Fruit fly (Drosophila melanogaster) whole organism, embryonic: ENCODE measurements around the gene be.

Experiments used
- ATbp ChIP-seq: fragments of 200-800 bp; sonication (Bioruptor generic); optimal IDR thresholded peaks from 2 replicates; lab custom pipeline; 2017; ENCODE audit warnings: missing biosample characterization, mild to moderate bottlenecking, missing genetic modification characterization, missing genetic modification reagents
- Atf3 ChIP-seq: fragments of 200-800 bp; sonication (Bioruptor generic); optimal IDR thresholded peaks from 3 replicates; lab custom pipeline; 2016; ENCODE audit warnings: missing biosample characterization, missing genetic modification characterization
- BtbVII ChIP-seq: fragments of 200-800 bp; sonication (Bioruptor generic); optimal IDR thresholded peaks from 3 replicates; lab custom pipeline; 2017; ENCODE audit warnings: missing biosample characterization, mild to moderate bottlenecking, missing genetic modification characterization
- CG1024 ChIP-seq: fragments of 200-800 bp; sonication (Bioruptor generic); IDR thresholded peaks from 2 replicates; pipeline ENCODE4 v1.3.6; 2022; ENCODE audit warnings: missing biosample characterization, missing genetic modification characterization
- CG12155 ChIP-seq: fragments of 200-800 bp; sonication (Bioruptor generic); optimal IDR thresholded peaks from 3 replicates; lab custom pipeline; 2016; ENCODE audit warnings: missing biosample characterization, missing genetic modification characterization
- CG12391 ChIP-seq: fragments of 200-800 bp; sonication (Bioruptor generic); optimal IDR thresholded peaks from 3 replicates; lab custom pipeline; 2018; ENCODE audit warnings: missing biosample characterization, mild to moderate bottlenecking, missing genetic modification characterization, moderate library complexity
- CG12659 ChIP-seq: fragments of 200-800 bp; sonication (Bioruptor generic); optimal IDR thresholded peaks from 3 replicates; lab custom pipeline; 2017; ENCODE audit warnings: mild to moderate bottlenecking, missing biosample characterization, missing genetic modification reagents, missing genetic modification characterization
- CG12744 ChIP-seq: fragments of 200-800 bp; sonication (Bioruptor generic); optimal IDR thresholded peaks from 2 replicates; lab custom pipeline; 2016; ENCODE audit warnings: missing biosample characterization, missing genetic modification characterization
- CG13123 ChIP-seq: fragments of 200-800 bp; sonication (Bioruptor generic); optimal IDR thresholded peaks from 2 replicates; lab custom pipeline; 2016; ENCODE audit warnings: missing biosample characterization, missing genetic modification characterization
- CG15514 ChIP-seq: fragments of 200-800 bp; sonication (Bioruptor generic); optimal IDR thresholded peaks from 3 replicates; lab custom pipeline; 2017; ENCODE audit warnings: missing biosample characterization, missing genetic modification characterization, mild to moderate bottlenecking, moderate library complexity, missing genetic modification reagents
- CG2129 ChIP-seq: fragments of 200-800 bp; sonication (Bioruptor generic); IDR thresholded peaks from 2 replicates; pipeline ENCODE4 v1.3.6; 2022; ENCODE audit warnings: missing biosample characterization, missing genetic modification characterization; ENCODE audit not compliant: partially characterized antibody
- CG3065 ChIP-seq: fragments of 200-800 bp; sonication (Bioruptor generic); optimal IDR thresholded peaks from 2 replicates; lab custom pipeline; 2016; ENCODE audit warnings: missing biosample characterization, missing genetic modification characterization
- CG34422 ChIP-seq: fragments of 200-800 bp; sonication (Bioruptor generic); IDR thresholded peaks from 3 replicates; pipeline ENCODE4 v1.3.6; 2022; ENCODE audit warnings: missing biosample characterization, missing genetic modification characterization
- CG5245 ChIP-seq: fragments of 200-800 bp; sonication (Bioruptor generic); optimal IDR thresholded peaks from 3 replicates; lab custom pipeline; 2016; ENCODE audit warnings: missing biosample characterization, missing genetic modification characterization
- CG7357 ChIP-seq: fragments of 200-800 bp; sonication (Bioruptor generic); IDR thresholded peaks from 3 replicates; pipeline ENCODE4 v1.3.6; 2022; ENCODE audit warnings: missing biosample characterization, missing genetic modification characterization
- CG8089 ChIP-seq: fragments of 200-800 bp; sonication (Bioruptor generic); optimal IDR thresholded peaks from 3 replicates; lab custom pipeline; 2016; ENCODE audit warnings: missing biosample characterization, missing genetic modification characterization
- CG8944 ChIP-seq: fragments of 200-800 bp; sonication (Bioruptor generic); optimal IDR thresholded peaks from 3 replicates; lab custom pipeline; 2016; ENCODE audit warnings: missing biosample characterization, missing genetic modification characterization
- Deaf1 ChIP-seq: fragments of 200-800 bp; optimal IDR thresholded peaks from 3 replicates; lab custom pipeline; 2019; ENCODE audit warnings: missing biosample characterization, mild to moderate bottlenecking, missing genetic modification characterization, moderate library complexity
- Dfd ChIP-seq, 2 experiments: fragments of >200 bp; optimal IDR thresholded peaks; 2 replicates each; lab custom pipeline; 2017; ENCODE audit warnings: missing biosample characterization in 2 of 2, missing genetic modification characterization in 2 of 2
- Doc3 ChIP-seq: fragments of 200-800 bp; sonication (Bioruptor generic); IDR thresholded peaks from 3 replicates; pipeline ENCODE4 v1.3.6; 2022; ENCODE audit warnings: missing biosample characterization, missing genetic modification characterization; ENCODE audit not compliant: partially characterized antibody
- Fer3 ChIP-seq: fragments of 200-800 bp; sonication (Bioruptor generic); optimal IDR thresholded peaks from 2 replicates; lab custom pipeline; 2018; ENCODE audit warnings: missing biosample characterization, mild to moderate bottlenecking, missing genetic modification characterization, moderate library complexity
- Hr3 ChIP-seq: fragments of 200-800 bp; sonication (Bioruptor generic); optimal IDR thresholded peaks from 3 replicates; lab custom pipeline; 2016; ENCODE audit warnings: missing biosample characterization, missing genetic modification characterization
- Mrtf ChIP-seq: fragments of 200-800 bp; sonication (Bioruptor generic); IDR thresholded peaks from 3 replicates; pipeline ENCODE4 v1.3.6; 2022; ENCODE audit warnings: missing biosample characterization, missing genetic modification characterization
- Myb ChIP-seq: fragments of 200-800 bp; sonication (Bioruptor generic); optimal IDR thresholded peaks from 2 replicates; lab custom pipeline; 2016; ENCODE audit warnings: missing biosample characterization, missing genetic modification characterization
- NC2β ChIP-seq: fragments of 200-800 bp; sonication (Bioruptor generic); optimal IDR thresholded peaks from 2 replicates; lab custom pipeline; 2016; ENCODE audit warnings: missing biosample characterization, missing genetic modification characterization
- NFAT ChIP-seq: fragments of 200-800 bp; sonication (Bioruptor generic); IDR thresholded peaks from 2 replicates; pipeline ENCODE4 v1.3.6; 2022; ENCODE audit warnings: missing biosample characterization, missing genetic modification characterization
- Neu2 ChIP-seq: fragments of 200-800 bp; sonication (Bioruptor generic); optimal IDR thresholded peaks from 3 replicates; lab custom pipeline; 2016; ENCODE audit warnings: missing biosample characterization, missing genetic modification characterization, borderline replicate concordance
- NfI ChIP-seq: fragments of 200-800 bp; sonication (Bioruptor generic); optimal IDR thresholded peaks from 3 replicates; lab custom pipeline; 2018; ENCODE audit warnings: missing biosample characterization, mild to moderate bottlenecking, missing genetic modification characterization, moderate library complexity
- Oli ChIP-seq: fragments of 200-800 bp; sonication (Bioruptor generic); optimal IDR thresholded peaks from 2 replicates; lab custom pipeline; 2018; ENCODE audit warnings: missing biosample characterization, mild to moderate bottlenecking, missing genetic modification characterization, moderate library complexity
- Ssrp ChIP-seq: fragments of 200-800 bp; sonication (Bioruptor generic); optimal IDR thresholded peaks from 2 replicates; lab custom pipeline; 2018; ENCODE audit warnings: missing biosample characterization, mild to moderate bottlenecking, missing genetic modification characterization, moderate library complexity
- Xrp1 ChIP-seq: fragments of 200-800 bp; sonication (Bioruptor generic); IDR thresholded peaks from 2 replicates; pipeline ENCODE4 v1.3.6; 2022; ENCODE audit warnings: missing biosample characterization, missing genetic modification characterization
- abd-A ChIP-seq: fragments of 200-800 bp; sonication (Bioruptor generic); optimal IDR thresholded peaks from 3 replicates; lab custom pipeline; 2019; ENCODE audit warnings: missing biosample characterization, mild to moderate bottlenecking, missing genetic modification characterization, moderate library complexity
- caup ChIP-seq: fragments of 200-800 bp; sonication (Bioruptor generic); optimal IDR thresholded peaks from 3 replicates; lab custom pipeline; 2017; ENCODE audit warnings: missing biosample characterization, mild to moderate bottlenecking, missing genetic modification characterization, moderate library complexity; ENCODE audit not compliant: severe bottlenecking
- crc ChIP-seq: fragments of 200-800 bp; sonication (Bioruptor generic); optimal IDR thresholded peaks from 2 replicates; lab custom pipeline; 2016; ENCODE audit warnings: missing biosample characterization, missing genetic modification characterization
- eve ChIP-seq, 2 experiments: fragments of >200 bp; optimal IDR thresholded peaks; 2 replicates each; lab custom pipeline; 2017; ENCODE audit warnings: missing biosample characterization in 2 of 2, missing genetic modification characterization in 2 of 2
- gce ChIP-seq: fragments of 200-800 bp; sonication (Bioruptor generic); IDR thresholded peaks from 3 replicates; pipeline ENCODE4 v1.3.6; 2022; ENCODE audit warnings: missing biosample characterization, missing genetic modification characterization
- jing ChIP-seq: fragments of 200-800 bp; sonication (Bioruptor generic); optimal IDR thresholded peaks from 2 replicates; lab custom pipeline; 2018; ENCODE audit warnings: missing biosample characterization, mild to moderate bottlenecking, missing genetic modification characterization
- kni ChIP-seq: fragments of 200-800 bp; sonication (Bioruptor generic); optimal IDR thresholded peaks from 3 replicates; lab custom pipeline; 2017; ENCODE audit warnings: mild to moderate bottlenecking, missing biosample characterization, missing genetic modification reagents, missing genetic modification characterization
- lab ChIP-seq: fragments of 200-800 bp; sonication (Bioruptor generic); optimal IDR thresholded peaks from 3 replicates; lab custom pipeline; 2017; ENCODE audit warnings: missing biosample characterization, missing genetic modification characterization, mild to moderate bottlenecking, moderate library complexity, missing genetic modification reagents
- pan ChIP-seq, 4 experiments: fragments of >200 bp in 3 of 4; fragments of 200-800 bp in 1 of 4; sonication (Bioruptor generic) in 1 of 4; optimal IDR thresholded peaks in 3 of 4; IDR thresholded peaks in 1 of 4; 2 replicates each; pipeline versions ENCODE4 v1.3.6 to Lab custom; 2017 to 2022; ENCODE audit warnings: missing biosample characterization in 2 of 4, missing genetic modification characterization in 2 of 4, mixed read lengths in 1 of 4
- pfk ChIP-seq: fragments of 200-800 bp; sonication (Bioruptor generic); optimal IDR thresholded peaks from 2 replicates; lab custom pipeline; 2018; ENCODE audit warnings: missing biosample characterization, mild to moderate bottlenecking, missing genetic modification characterization, moderate library complexity
- psq ChIP-seq: fragments of 200-800 bp; sonication (Bioruptor generic); optimal IDR thresholded peaks from 2 replicates; lab custom pipeline; 2017; ENCODE audit warnings: missing biosample characterization, missing genetic modification characterization
- pzg ChIP-seq: fragments of 200-800 bp; sonication (Bioruptor generic); optimal IDR thresholded peaks from 3 replicates; lab custom pipeline; 2018; ENCODE audit warnings: missing biosample characterization, mild to moderate bottlenecking, missing genetic modification characterization, moderate library complexity
- sr ChIP-seq: fragments of 200-800 bp; sonication (Bioruptor generic); IDR thresholded peaks from 3 replicates; pipeline ENCODE4 v1.3.6; 2022; ENCODE audit warnings: missing biosample characterization, missing genetic modification characterization
- tap ChIP-seq: fragments of 200-800 bp; optimal IDR thresholded peaks from 3 replicates; lab custom pipeline; 2019; ENCODE audit warnings: missing biosample characterization, mild to moderate bottlenecking, missing genetic modification characterization, moderate library complexity
- toy ChIP-seq: fragments of 200-800 bp; sonication (Bioruptor generic); IDR thresholded peaks from 2 replicates; pipeline ENCODE4 v1.3.6; 2022; ENCODE audit warnings: missing biosample characterization, missing genetic modification characterization
- unc-4 ChIP-seq: fragments of 200-800 bp; sonication (Bioruptor generic); IDR thresholded peaks from 2 replicates; pipeline ENCODE4 v1.3.6; 2022; ENCODE audit warnings: missing biosample characterization, missing genetic modification characterization; ENCODE audit not compliant: partially characterized antibody

Gene be

DNA sequence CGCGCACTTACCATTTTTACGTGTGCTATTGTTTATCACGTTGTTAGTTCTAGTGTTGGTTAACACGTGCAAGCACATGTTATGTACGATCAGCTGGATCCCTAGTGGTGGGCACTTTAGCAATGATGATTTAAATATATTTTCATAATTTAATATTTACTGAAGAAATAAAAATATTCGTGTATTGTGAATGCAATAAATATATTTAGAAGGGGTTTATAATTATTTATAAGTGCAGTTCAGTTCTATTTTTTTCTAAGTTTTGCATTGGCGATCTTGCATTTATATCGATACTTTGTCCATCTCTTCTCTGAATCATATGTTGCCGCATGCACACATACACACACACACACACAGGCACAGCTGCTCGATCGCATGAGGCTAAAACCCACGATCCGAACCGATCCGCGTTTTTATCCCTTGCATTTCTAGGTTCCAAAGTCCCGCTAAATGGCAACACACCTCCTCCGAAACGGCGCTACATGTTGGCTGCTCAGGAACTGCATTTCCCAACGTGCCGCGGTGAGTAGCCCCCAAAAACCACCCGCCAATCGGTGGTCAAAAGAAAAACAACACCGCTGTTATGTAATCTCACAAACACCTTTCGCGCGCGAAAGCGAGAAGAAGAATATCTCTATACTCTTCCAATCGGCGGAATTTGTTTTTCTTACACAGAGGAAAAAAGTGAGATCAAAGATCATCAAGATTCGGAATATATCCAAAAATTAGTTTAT lies 61.7 kb downstream of the be start, which contains the start of the genes CG15027 and Dbct (continued):
- TF ChIP-seq CG12744 (GFP tag; lab: Kevin White, UChicago) (no peak), CG5245 (peak; percentile 16), crc (GFP tag; lab: Kevin White, UChicago) (no peak), BtbVII (GFP tag; lab: Kevin White, UChicago) (no peak), Xrp1 (GFP tag; lab: Robert Waterston, UW) (peak; percentile 83), Neu2 (GFP tag; lab: Kevin White, UChicago) (no peak), unc-4 (GFP tag; lab: Robert Waterston, UW) (peak; percentile 69), CG2129 (GFP tag; lab: Robert Waterston, UW) (peak; percentile 67), Myb (GFP tag; lab: Kevin White, UChicago) (no peak), abd-A (tag; lab: Kevin White, UChicago) (peak; percentile 36), NfI (GFP tag; lab: Kevin White, UChicago) (peak; percentile 55), eve (GFP tag; optimal IDR thresholded peaks at IDR 0.05; lab: Kevin White, UChicago) (peak in 1 of 2 experiments; percentile 82), Fer3 (peak; percentile 56), CG34422 (GFP tag; lab: Robert Waterston, UW) (peak; percentile 58), CG12659 (GFP tag; lab: Kevin White, UChicago) (peak; percentile 64), pfk (GFP tag; lab: Kevin White, UChicago) (no peak), CG12391 (tag; lab: Kevin White, UChicago) (peak; percentile 83), Ssrp (tag; lab: Kevin White, UChicago) (peak; percentile 61), kni (GFP tag; lab: Kevin White, UChicago) (no peak), Oli (tag; lab: Kevin White, UChicago) (peak; percentile 61), ATbp (GFP tag; lab: Kevin White, UChicago) (peak; percentile 19), CG13123 (GFP tag; lab: Kevin White, UChicago) (peak; percentile 24), CG8944 (GFP tag; lab: Kevin White, UChicago) (no peak), Dfd (GFP tag; optimal IDR thresholded peaks at IDR 0.05; lab: Kevin White, UChicago) (no peak), Deaf1 (peak; percentile 19), tap (tag; lab: Kevin White, UChicago) (peak; percentile 48), CG8089 (GFP tag; lab: Kevin White, UChicago) (no peak), CG12155 (GFP tag; lab: Kevin White, UChicago) (peak; percentile 63), Doc3 (GFP tag; lab: Robert Waterston, UW) (peak; percentile 73; the same call in 2 of the 3 replicates), CG7357 (GFP tag; lab: Robert Waterston, UW) (0 out of 3 replicates have a peak, but pooled peaks have one; percentile 35), Hr3 (GFP tag; lab: Kevin White, UChicago) (peak; percentile 55), pan (optimal IDR thresholded peaks at IDR 0.05; lab: Kevin White, UChicago) (no peak), pan (GFP tag; optimal IDR thresholded peaks at IDR 0.05 in 1 of 2, IDR thresholded peaks at IDR 0.05 in 1 of 2) (peak in 1 of 2 experiments; percentile 73), Atf3 (no peak), jing (GFP tag; lab: Kevin White, UChicago) (no peak), pzg (GFP tag; lab: Kevin White, UChicago) (peak; percentile 34), CG15514 (GFP tag; lab: Kevin White, UChicago) (peak; percentile 33), NFAT (GFP tag; lab: Robert Waterston, UW) (peak; percentile 22; the same call in 1 of the 2 replicates), gce (GFP tag; lab: Robert Waterston, UW) (no peak), lab (GFP tag; lab: Kevin White, UChicago) (peak; percentile 60), CG3065 (no peak), CG1024 (GFP tag; lab: Robert Waterston, UW) (peak; percentile 48; the same call in 1 of the 2 replicates), sr (GFP tag; lab: Robert Waterston, UW) (no peak), NC2β (GFP tag; lab: Kevin White, UChicago) (no peak), Mrtf (0 out of 3 replicates have a peak, but pooled peaks have one; percentile 5), caup (GFP tag; lab: Kevin White, UChicago) (peak; percentile 4), psq (GFP tag; lab: Kevin White, UChicago) (peak; percentile 28), toy (0 out of 2 replicates have a peak, but pooled peaks have one; percentile 15)
